Worm (Caenorhabditis elegans) whole organism, L2 larva: ENCODE measurements around the gene C17H12.2.

Experiments
- alr-1 ChIP-seq: fragments of 150-350 bp; optimal IDR thresholded peaks from 2 replicates; lab custom pipeline; 2014; ENCODE audit warnings: missing biosample characterization, missing genetic modification characterization
- unc-39 ChIP-seq: fragments of 150-350 bp; optimal IDR thresholded peaks from 2 replicates; lab custom pipeline; 2014; ENCODE audit warnings: missing biosample characterization, missing genetic modification characterization

- TF ChIP-seq alr-1 (tag; lab: Kevin White, UChicago) = no peak
- no peak for TF ChIP-seq unc-39
These were observed 44.4 kb upstream of the C17H12.2 start for ce11 chrIV:6834705-6835104.
